Worm (Caenorhabditis elegans) whole organism, midembryonic: ENCODE results near the gene nfu-1.

Source experiments
- T22C8.4 ChIP-seq: fragments of 200-800 bp; sonication (Bioruptor generic); IDR thresholded peaks from 2 replicates; pipeline ENCODE4 v1.3.6; 2022; ENCODE audit warnings: missing genetic modification characterization, missing compliant biosample characterization
- cog-1 ChIP-seq: sonication (generic microtip); optimal IDR thresholded peaks from 2 replicates; lab custom pipeline; 2016; ENCODE audit warnings: missing genetic modification characterization, missing compliant biosample characterization
- flt-1 ChIP-seq: fragments of 200-800 bp; sonication (Bioruptor generic); IDR thresholded peaks from 2 replicates; pipeline ENCODE4 v1.3.6; 2022; ENCODE audit warnings: missing genetic modification characterization, missing compliant biosample characterization
- klf-2 ChIP-seq: fragments of 200-800 bp; sonication (Bioruptor generic); conservative IDR thresholded peaks from 2 replicates; pipeline ENCODE4 v1.3.6; 2022; ENCODE audit warnings: missing genetic modification reagents, missing genetic modification characterization, missing compliant biosample characterization
- med-1 ChIP-seq: sonication (generic microtip); optimal IDR thresholded peaks from 2 replicates; lab custom pipeline; 2017; ENCODE audit warnings: missing genetic modification characterization, mild to moderate bottlenecking, missing compliant biosample characterization, antibody characterized with exemption, missing genetic modification reagents; ENCODE audit not compliant: insufficient read depth
- ref-1 ChIP-seq: fragments of 200-800 bp; sonication (Bioruptor generic); conservative IDR thresholded peaks from 2 replicates; pipeline ENCODE4 v1.3.6; 2022; ENCODE audit warnings: missing genetic modification reagents, missing genetic modification characterization, missing compliant biosample characterization
- tab-1 ChIP-seq: fragments of 200-800 bp; sonication (Bioruptor generic); IDR thresholded peaks from 2 replicates; pipeline ENCODE4 v1.3.6; 2022; ENCODE audit warnings: missing genetic modification characterization, missing compliant biosample characterization
- ztf-23 ChIP-seq: fragments of 200-800 bp; sonication (Bioruptor generic); IDR thresholded peaks from 2 replicates; pipeline ENCODE4 v1.3.6; 2022; ENCODE audit warnings: missing genetic modification reagents, missing genetic modification characterization, missing compliant biosample characterization
- ztf-29 ChIP-seq: fragments of 200-800 bp; sonication (Bioruptor generic); IDR thresholded peaks from 2 replicates; pipeline ENCODE4 v1.3.6; 2022; ENCODE audit warnings: missing genetic modification reagents, missing genetic modification characterization, missing compliant biosample characterization

The nfu-1 gene

DNA sequence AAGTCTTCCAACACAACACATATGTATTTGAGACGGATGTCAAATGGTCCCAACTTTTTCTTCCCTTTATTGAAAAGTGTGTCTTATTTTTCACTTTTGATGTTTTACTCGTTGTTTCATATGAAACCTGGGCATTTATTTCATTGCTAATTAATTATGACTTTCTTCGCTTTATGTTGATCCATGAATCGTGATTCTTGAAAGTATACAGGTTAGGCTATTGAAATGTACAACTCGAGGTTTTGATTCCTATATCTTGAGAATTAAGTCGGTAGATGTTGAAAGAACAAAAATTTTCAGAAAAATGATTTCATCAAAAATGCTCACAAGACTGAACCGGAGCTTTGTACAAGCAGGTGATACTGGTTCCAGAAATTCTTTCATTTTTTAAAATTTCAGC lies at the start of gene nfu-1:
Gene nfu-1, plus strand, starts transcription at position 301 of the 400 bp plus-strand sequence.
- no peak for TF ChIP-seq med-1 (GFP tag; lab: Kevin White, UChicago)
- TF ChIP-seq ztf-23 (GFP tag; lab: Robert Waterston, UW): no peak
- TF ChIP-seq cog-1: no peak
- TF ChIP-seq flt-1: no peak
- TF ChIP-seq T22C8.4: no peak
- no peak for TF ChIP-seq tab-1
- no peak for TF ChIP-seq klf-2 (GFP tag; lab: Robert Waterston, UW)

DNA sequence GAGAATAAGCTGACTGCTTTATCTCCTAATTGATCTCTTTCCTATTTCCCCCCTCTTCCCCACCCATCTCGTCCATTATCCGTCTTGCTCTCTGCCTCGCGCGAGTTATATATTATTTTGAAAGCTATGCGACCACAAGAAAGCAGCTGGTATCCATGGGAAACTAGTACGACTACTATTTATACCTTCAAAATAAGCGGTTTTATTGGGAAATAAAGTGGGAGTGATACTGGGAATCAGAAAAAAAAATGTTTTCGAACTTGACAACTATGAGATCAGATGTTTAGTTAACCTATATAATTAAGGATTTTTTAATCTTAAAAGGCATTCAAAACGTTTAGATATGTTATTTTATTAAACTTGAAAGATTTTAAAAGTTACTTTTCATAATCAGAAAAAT lies 47.5 kb upstream of the nfu-1 start:
- TF ChIP-seq klf-2 (GFP tag; lab: Robert Waterston, UW) (no peak), ref-1 (GFP tag; lab: Robert Waterston, UW) (no peak), ztf-29 (no peak)

DNA sequence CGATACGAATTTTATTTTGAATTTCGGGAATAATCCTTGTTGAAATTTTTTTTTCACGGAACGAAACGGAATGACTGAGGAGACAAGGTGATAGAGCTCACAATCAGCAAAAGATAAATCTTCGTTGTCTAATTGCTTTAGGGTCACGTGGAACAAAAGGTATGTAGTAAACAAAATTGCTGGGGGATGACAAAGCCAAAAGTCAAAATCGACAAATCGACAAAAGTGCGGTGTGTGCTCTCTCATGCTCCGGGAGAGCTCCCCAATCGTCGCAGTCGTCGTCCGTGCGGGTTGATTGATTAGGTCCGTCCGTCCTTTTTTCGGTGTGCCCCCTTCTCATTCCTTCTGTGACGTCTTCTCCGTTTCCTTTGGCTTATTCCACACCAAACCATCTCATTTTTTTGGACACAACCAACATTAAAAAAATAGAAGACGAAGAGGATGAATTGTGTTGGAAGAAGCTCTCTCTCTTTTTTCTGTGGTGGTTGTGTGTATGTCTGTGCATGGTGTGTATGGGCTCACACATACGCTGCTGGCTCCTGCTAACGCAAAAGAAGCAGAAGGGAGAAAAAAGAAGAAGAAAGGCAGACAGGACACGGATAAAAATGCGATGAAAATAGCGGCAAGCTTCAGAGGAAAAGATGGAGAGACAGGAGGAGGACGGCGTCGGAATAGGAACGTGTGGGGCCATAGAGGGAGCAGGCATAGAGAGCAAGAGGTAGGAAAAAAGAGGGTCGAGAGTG lies 45.4 kb upstream of the nfu-1 start:
- no peak; the same call in 1 of the 2 replicates for TF ChIP-seq ztf-23 (GFP tag; lab: Robert Waterston, UW)
- no peak for TF ChIP-seq klf-2 (GFP tag; lab: Robert Waterston, UW)
- no peak for TF ChIP-seq T22C8.4
- no peak for TF ChIP-seq flt-1
- no peak for TF ChIP-seq ref-1 (GFP tag; lab: Robert Waterston, UW)

DNA sequence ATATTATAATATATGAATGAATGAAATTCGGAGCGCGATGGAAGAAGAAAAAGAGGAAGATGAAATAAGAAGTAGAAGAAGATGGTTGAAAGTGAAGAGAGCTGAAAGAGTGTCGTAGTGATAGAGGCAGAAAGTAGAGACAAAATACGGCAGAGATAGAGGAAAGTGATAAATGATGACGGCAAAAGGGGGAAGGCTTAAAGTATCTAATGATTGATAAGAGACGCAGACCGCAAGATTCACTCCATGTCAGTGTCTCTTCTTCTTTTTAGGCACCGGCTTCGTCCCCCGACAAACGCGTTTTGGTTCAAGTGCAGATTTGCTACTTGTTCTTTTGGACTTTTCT lies 44.9 kb upstream of the nfu-1 start:
- TF ChIP-seq ref-1 (GFP tag; lab: Robert Waterston, UW): no peak
- TF ChIP-seq med-1 (GFP tag; lab: Kevin White, UChicago): no peak
- no peak for TF ChIP-seq T22C8.4
- no peak for TF ChIP-seq klf-2 (GFP tag; lab: Robert Waterston, UW)
- TF ChIP-seq ztf-29: no peak
- no peak for TF ChIP-seq tab-1
- no peak for TF ChIP-seq cog-1
- no peak for TF ChIP-seq flt-1
- TF ChIP-seq ztf-23 (GFP tag; lab: Robert Waterston, UW): no peak

DNA sequence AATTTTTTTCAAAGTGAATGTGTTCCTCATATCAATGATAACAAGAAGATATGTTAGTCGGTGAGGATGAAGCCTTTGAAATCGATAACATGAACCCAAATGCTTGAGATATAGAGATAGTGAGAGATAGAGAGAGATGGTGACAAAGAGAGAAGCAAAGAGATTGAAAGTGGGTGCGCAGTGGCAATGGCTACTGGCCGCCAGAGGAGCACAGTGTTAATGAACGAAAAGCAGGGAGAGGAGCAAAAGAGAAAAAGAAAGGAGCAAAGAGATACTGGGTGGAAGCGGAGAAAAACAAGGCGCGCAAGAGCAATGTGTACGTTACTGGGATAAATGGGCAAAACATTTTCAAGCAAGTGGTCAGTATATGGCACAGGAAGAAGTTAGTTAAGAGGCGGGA lies 42.6 kb upstream of the nfu-1 start:
- TF ChIP-seq T22C8.4 (no peak), cog-1 (peak; percentile 5)

DNA sequence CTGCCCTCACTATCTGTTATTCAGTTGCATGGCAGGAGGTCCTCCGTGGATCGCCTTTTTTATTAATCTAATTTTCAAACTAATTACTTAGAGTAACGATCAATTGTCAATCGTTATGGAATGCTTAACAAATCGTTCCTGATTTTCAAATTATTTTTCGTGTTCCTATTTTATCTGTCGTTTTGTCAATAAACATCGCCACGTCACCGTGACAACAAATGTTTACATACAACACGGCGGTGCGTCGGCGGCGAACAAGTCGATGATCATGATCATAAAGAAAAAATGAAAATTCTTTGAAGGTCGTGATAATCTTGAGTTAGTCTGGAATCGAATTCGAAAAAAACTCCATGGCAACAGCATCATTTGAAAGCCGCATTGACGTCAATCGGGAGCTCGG lies 41.7 kb upstream of the nfu-1 start:
- TF ChIP-seq med-1 (GFP tag; lab: Kevin White, UChicago) (no peak), flt-1 (no peak), cog-1 (no peak), ztf-29 (no peak), ztf-23 (GFP tag; lab: Robert Waterston, UW) (no peak), T22C8.4 (no peak), ref-1 (GFP tag; lab: Robert Waterston, UW) (no peak), tab-1 (no peak), klf-2 (GFP tag; lab: Robert Waterston, UW) (no peak)

DNA sequence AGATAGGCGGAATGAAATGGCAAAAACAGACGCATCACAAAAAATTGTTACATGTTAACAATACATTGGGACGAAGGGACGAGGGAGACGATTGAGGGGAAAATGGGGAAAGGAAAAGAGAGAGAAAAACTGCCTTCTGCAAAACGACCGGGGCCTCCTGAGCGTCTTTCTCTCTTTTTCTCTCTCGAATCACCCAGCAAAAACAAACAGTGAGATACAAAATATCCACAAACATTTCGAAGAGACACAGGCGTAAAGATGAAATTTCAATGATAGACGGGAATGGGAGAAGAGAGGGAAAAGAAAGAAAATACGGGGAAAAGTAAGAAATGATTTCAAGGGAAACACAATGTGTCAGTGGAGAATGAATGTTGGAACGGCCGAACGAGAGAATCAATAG lies 41.2 kb upstream of the nfu-1 start:
- TF ChIP-seq cog-1: no peak
- no peak for TF ChIP-seq T22C8.4

DNA sequence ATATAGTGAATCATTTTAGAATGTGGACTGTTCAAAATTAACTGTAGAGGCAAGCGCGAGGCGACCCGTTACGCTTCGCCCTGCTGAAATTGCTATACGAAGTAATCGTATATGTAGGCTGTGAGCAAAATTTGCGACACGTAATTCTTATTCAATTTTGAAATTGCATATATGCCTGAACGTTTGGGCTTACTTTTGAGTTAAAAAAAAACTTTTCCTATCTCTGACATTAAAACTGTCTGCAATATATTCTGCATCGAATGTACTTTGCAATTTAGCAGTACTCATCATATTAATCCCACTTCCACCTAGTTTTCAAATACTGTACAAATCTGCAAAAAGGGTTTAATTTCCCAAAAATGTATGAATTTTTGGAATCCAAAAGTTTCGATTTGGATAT lies 40.3 kb upstream of the nfu-1 start:
- TF ChIP-seq ztf-29 (no peak), med-1 (GFP tag; lab: Kevin White, UChicago) (no peak), flt-1 (no peak), T22C8.4 (no peak), ztf-23 (GFP tag; lab: Robert Waterston, UW) (no peak), cog-1 (no peak), klf-2 (GFP tag; lab: Robert Waterston, UW) (no peak), tab-1 (no peak), ref-1 (GFP tag; lab: Robert Waterston, UW) (no peak)

DNA sequence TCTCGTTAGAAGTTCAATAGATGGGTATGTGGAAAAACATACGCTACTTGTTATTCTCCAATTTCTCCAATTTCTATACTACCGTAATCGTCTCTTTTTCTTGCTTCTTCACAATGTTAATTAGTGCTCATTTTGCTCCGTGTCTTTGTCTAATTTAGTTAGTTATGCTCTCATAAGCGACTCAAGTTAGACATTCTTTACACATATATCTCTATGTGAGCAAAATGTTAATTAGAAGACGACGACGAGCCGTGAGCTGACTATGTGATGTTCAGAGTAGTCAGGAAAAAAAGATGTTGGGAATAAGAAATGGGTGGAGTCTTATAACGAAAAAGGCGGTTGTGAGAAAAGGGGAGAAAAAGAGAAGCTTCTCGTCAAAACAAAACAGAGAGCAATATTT lies 39.7 kb upstream of the nfu-1 start:
- TF ChIP-seq ref-1 (GFP tag; lab: Robert Waterston, UW) (no peak), T22C8.4 (no peak), ztf-29 (no peak), ztf-23 (GFP tag; lab: Robert Waterston, UW) (no peak), med-1 (GFP tag; lab: Kevin White, UChicago) (no peak), cog-1 (no peak), klf-2 (GFP tag; lab: Robert Waterston, UW) (no peak), flt-1 (no peak), tab-1 (no peak)

DNA sequence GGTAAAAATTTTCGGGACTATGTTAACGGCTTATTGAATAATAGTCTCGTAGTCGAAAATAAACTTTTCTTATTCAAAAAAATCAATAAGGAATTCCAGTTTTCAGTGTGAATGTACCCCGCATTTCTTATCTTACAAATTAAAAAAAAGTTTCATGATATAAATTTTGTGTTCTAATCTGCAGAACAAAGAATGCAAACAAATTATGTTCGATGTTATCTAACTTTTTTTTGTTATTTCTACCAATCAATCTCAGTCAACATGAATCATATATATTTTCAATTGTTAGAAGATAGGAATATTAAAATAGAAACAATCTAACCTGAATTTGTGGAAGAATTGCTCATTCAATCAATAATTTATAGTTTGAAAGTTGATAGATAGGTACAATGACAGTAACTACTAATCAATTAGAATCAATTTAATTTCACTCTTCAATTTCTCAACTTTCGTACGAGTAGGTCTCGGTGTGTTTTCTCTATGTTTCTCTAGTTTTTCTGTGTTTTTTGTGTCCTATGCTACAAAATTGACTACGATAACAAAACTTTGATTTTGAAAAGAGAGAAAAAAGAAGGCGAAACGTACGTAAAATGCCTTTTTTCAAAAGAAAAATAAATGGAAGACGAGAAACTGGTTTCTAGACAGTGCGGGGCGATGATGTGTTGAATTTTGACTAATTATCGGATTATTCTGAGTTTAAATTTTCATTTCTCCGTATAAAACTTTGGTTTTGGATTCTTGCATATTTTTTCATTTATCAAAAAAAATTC lies 37.2 kb upstream of the nfu-1 start, which contains the start of the genes unc-43 and Y43C5B.3:
Gene unc-43, minus strand, starts transcription at position 347 of the 770 bp plus-strand sequence.
Gene Y43C5B.3, plus strand, starts transcription at position 720 of the 770 bp plus-strand sequence.
- no peak for TF ChIP-seq cog-1
- no peak for TF ChIP-seq ztf-23 (GFP tag; lab: Robert Waterston, UW)
- no peak for TF ChIP-seq klf-2 (GFP tag; lab: Robert Waterston, UW)
- TF ChIP-seq T22C8.4: no peak
- TF ChIP-seq tab-1: no peak
- no peak for TF ChIP-seq flt-1
- no peak for TF ChIP-seq ztf-29
- TF ChIP-seq ref-1 (GFP tag; lab: Robert Waterston, UW): no peak

DNA sequence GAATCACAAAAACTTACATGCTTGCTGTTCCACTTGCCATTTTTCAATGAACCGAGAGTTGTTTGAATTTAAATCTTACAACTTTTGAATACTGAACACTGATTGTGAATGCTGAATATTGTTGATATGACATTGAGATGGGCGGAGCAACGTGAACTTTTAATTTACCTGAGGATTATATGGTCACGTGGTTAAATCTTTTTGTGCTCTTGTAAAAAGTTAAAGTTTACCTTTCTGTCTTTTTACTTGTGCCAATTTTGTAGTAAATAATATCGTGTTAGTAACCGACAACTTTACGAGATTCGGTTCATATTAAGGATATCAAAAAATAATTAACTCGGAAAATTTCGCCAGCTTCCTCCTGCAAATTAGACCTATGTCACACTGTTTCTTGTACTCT lies 35.0 kb upstream of the nfu-1 start, which contains the start of gene Y43C5B.2:
Gene Y43C5B.2, minus strand, starts transcription at position 101 of the 400 bp plus-strand sequence.
- TF ChIP-seq ztf-23 (GFP tag; lab: Robert Waterston, UW) (no peak), cog-1 (no peak), klf-2 (GFP tag; lab: Robert Waterston, UW) (no peak), tab-1 (no peak), T22C8.4 (no peak), ref-1 (GFP tag; lab: Robert Waterston, UW) (no peak), flt-1 (no peak), med-1 (GFP tag; lab: Kevin White, UChicago) (no peak), ztf-29 (no peak)
